Fruit fly (Drosophila melanogaster) whole organism, wandering third instar larva: ENCODE data around the gene Ilp8.

ENCODE experiments used
- Abd-B ChIP-seq: fragments of >200 bp; optimal IDR thresholded peaks from 2 replicates; lab custom pipeline; 2017; ENCODE audit warnings: missing biosample characterization, missing genetic modification characterization
- CG32264 ChIP-seq: fragments of 200-800 bp; sonication (Bioruptor generic); optimal IDR thresholded peaks from 2 replicates; lab custom pipeline; 2016; ENCODE audit warnings: missing biosample characterization, missing genetic modification characterization
- CG9705 ChIP-seq: fragments of 200-800 bp; sonication (Bioruptor generic); optimal IDR thresholded peaks from 2 replicates; lab custom pipeline; 2018; ENCODE audit warnings: missing biosample characterization, mild to moderate bottlenecking, missing genetic modification characterization
- CrebA ChIP-seq: fragments of 200-800 bp; sonication (Bioruptor generic); optimal IDR thresholded peaks from 2 replicates; lab custom pipeline; 2016; ENCODE audit warnings: missing biosample characterization, mild to moderate bottlenecking, missing genetic modification characterization, borderline replicate concordance
- Dif ChIP-seq: fragments of 200-275, 200-300 bp; sonication (Bioruptor generic); optimal IDR thresholded peaks from 2 replicates; lab custom pipeline; 2018; ENCODE audit warnings: missing biosample characterization, missing genetic modification characterization; ENCODE audit not compliant: partially characterized antibody
- GATAd ChIP-seq: sonication (Bioruptor generic); optimal IDR thresholded peaks from 2 replicates; lab custom pipeline; 2016; ENCODE audit warnings: missing biosample characterization, missing genetic modification characterization
- HLH106 ChIP-seq: fragments of 200-800 bp; optimal IDR thresholded peaks from 3 replicates; lab custom pipeline; 2019; ENCODE audit warnings: missing biosample characterization, mild to moderate bottlenecking, missing genetic modification characterization, moderate library complexity
- Hr83 ChIP-seq: fragments of 200-300 bp; sonication (Bioruptor generic); optimal IDR thresholded peaks from 2 replicates; lab custom pipeline; 2016; ENCODE audit warnings: missing biosample characterization, mild to moderate bottlenecking, missing genetic modification characterization, moderate library complexity; ENCODE audit not compliant: poor library complexity, severe bottlenecking
- Jra ChIP-seq: sonication (Bioruptor generic); optimal IDR thresholded peaks from 2 replicates; lab custom pipeline; 2016; ENCODE audit warnings: missing biosample characterization, missing genetic modification characterization
- Mio ChIP-seq: sonication (Bioruptor generic); optimal IDR thresholded peaks from 2 replicates; lab custom pipeline; 2016; ENCODE audit warnings: missing biosample characterization, missing genetic modification characterization
- Myc ChIP-seq: fragments of >200 bp; optimal IDR thresholded peaks from 2 replicates; lab custom pipeline; 2017
- N ChIP-seq: fragments of >200 bp; optimal IDR thresholded peaks from 2 replicates; lab custom pipeline; 2018; ENCODE audit warnings: missing biosample characterization, missing external identifiers, missing genetic modification characterization
- OdsH ChIP-seq: fragments of 200-800 bp; sonication (Bioruptor generic); optimal IDR thresholded peaks from 2 replicates; lab custom pipeline; 2016; ENCODE audit warnings: missing biosample characterization, mild to moderate bottlenecking, missing genetic modification characterization
- Rel ChIP-seq, 2 experiments: fragments of 200-800 bp; sonication (Bioruptor generic) in 1 of 2; optimal IDR thresholded peaks; 2 replicates in 1 of 2; 3 replicates in 1 of 2; lab custom pipeline; 2016 to 2019; ENCODE audit warnings: mild to moderate bottlenecking in 2 of 2, missing biosample characterization in 2 of 2, missing genetic modification characterization in 2 of 2, moderate library complexity in 1 of 2
- Sp1 ChIP-seq: fragments of 200-800 bp; sonication (Bioruptor generic); optimal IDR thresholded peaks from 3 replicates; lab custom pipeline; 2019; ENCODE audit warnings: missing biosample characterization, mild to moderate bottlenecking, missing genetic modification characterization, moderate library complexity
- Vsx2 ChIP-seq: fragments of 200-300, 225-300 bp; sonication (Bioruptor generic); optimal IDR thresholded peaks from 2 replicates; lab custom pipeline; 2018; ENCODE audit warnings: missing biosample characterization, missing genetic modification characterization; ENCODE audit not compliant: partially characterized antibody
- br ChIP-seq: fragments of 200-800 bp; sonication (Bioruptor generic); optimal IDR thresholded peaks from 2 replicates; lab custom pipeline; 2016; ENCODE audit warnings: missing biosample characterization, missing genetic modification characterization
- brk ChIP-seq: fragments of 200-800 bp; sonication (Bioruptor generic); optimal IDR thresholded peaks from 2 replicates; lab custom pipeline; 2016; ENCODE audit warnings: missing biosample characterization, mild to moderate bottlenecking, missing genetic modification characterization
- dmrt93B ChIP-seq: fragments of 200-800 bp; sonication (Bioruptor generic); optimal IDR thresholded peaks from 2 replicates; lab custom pipeline; 2018; ENCODE audit warnings: missing biosample characterization, mild to moderate bottlenecking, missing genetic modification characterization
- dsf ChIP-seq: sonication (Bioruptor generic); optimal IDR thresholded peaks from 2 replicates; lab custom pipeline; 2016; ENCODE audit warnings: missing biosample characterization, missing genetic modification characterization, borderline replicate concordance
- ey ChIP-seq: fragments of 200-800 bp; sonication (Bioruptor generic); optimal IDR thresholded peaks from 2 replicates; lab custom pipeline; 2016; ENCODE audit warnings: missing biosample characterization, missing genetic modification characterization
- foxo ChIP-seq, 2 experiments: fragments of 200-800 bp; sonication (Bioruptor generic); optimal IDR thresholded peaks; 2 replicates in 1 of 2; 3 replicates in 1 of 2; lab custom pipeline; 2016 to 2017; ENCODE audit warnings: missing biosample characterization in 2 of 2, missing genetic modification characterization in 2 of 2
- fru ChIP-seq: fragments of 200-800 bp; sonication (Bioruptor generic); optimal IDR thresholded peaks from 3 replicates; lab custom pipeline; 2016; ENCODE audit warnings: missing biosample characterization, mild to moderate bottlenecking, missing genetic modification characterization
- h ChIP-seq: fragments of 200-800 bp; sonication (Bioruptor generic); optimal IDR thresholded peaks from 3 replicates; lab custom pipeline; 2016; ENCODE audit warnings: missing biosample characterization, mild to moderate bottlenecking, missing genetic modification characterization
- jim ChIP-seq: fragments of 175-275, 200-325 bp; sonication (Bioruptor generic); optimal IDR thresholded peaks from 2 replicates; lab custom pipeline; 2016; ENCODE audit warnings: missing biosample characterization, mild to moderate bottlenecking, missing genetic modification characterization
- pan ChIP-seq: fragments of >200 bp; optimal IDR thresholded peaks from 2 replicates; lab custom pipeline; 2017
- psq ChIP-seq: fragments of 200-800 bp; sonication (Bioruptor generic); optimal IDR thresholded peaks from 3 replicates; lab custom pipeline; 2017; ENCODE audit warnings: missing biosample characterization, mild to moderate bottlenecking, missing genetic modification characterization, moderate library complexity
- rgr ChIP-seq: fragments of 200-800 bp; sonication (Bioruptor generic); optimal IDR thresholded peaks from 3 replicates; lab custom pipeline; 2016; ENCODE audit warnings: missing biosample characterization, mild to moderate bottlenecking, missing genetic modification characterization
- sage ChIP-seq: fragments of 200-800 bp; sonication (Bioruptor generic); optimal IDR thresholded peaks from 2 replicates; lab custom pipeline; 2016; ENCODE audit warnings: missing biosample characterization, mild to moderate bottlenecking, missing genetic modification characterization
- sv ChIP-seq: fragments of 200-800 bp; sonication (Bioruptor generic); optimal IDR thresholded peaks from 3 replicates; lab custom pipeline; 2016; ENCODE audit warnings: missing biosample characterization, missing genetic modification characterization
- tai ChIP-seq: sonication (Bioruptor generic); optimal IDR thresholded peaks from 2 replicates; lab custom pipeline; 2016; ENCODE audit warnings: missing biosample characterization, missing genetic modification characterization
- usp ChIP-seq: fragments of >200 bp; optimal IDR thresholded peaks from 2 replicates; lab custom pipeline; 2017; ENCODE audit warnings: missing biosample characterization, missing genetic modification characterization
- woc ChIP-seq: sonication (Bioruptor generic); optimal IDR thresholded peaks from 2 replicates; lab custom pipeline; 2016; ENCODE audit warnings: missing biosample characterization, mild to moderate bottlenecking, missing genetic modification characterization

The Ilp8 gene

DNA sequence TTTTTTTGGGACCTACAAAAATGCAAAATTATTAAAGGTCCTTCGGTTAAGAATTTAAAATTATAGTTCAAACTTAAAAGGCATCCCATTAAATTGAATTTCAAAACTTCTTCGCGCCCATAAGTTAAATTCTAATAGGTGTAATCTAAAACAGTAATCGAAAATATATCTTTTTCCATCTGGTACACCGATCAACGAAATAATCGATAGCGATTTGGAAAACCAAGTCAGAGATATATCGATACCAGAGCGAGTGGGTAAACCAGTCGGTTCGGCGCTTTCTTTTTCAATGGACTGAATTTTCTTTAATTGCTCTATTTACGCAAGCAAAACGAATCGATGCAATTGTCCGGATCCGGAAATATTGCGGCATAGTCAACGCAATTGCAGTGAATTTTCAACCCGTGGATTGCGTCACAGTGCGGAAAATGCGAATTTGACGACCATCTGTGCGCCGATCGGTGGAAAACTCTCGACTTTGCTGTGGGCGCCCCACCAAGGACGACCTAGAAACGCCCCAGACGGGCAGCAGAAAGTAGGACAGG lies 7.7 kb downstream of the Ilp8 start, which contains the start of gene Fit2:
TSS of gene Fit2 (plus strand) at position 234 of the 545 bp plus-strand sequence.
- TF ChIP-seq sage (no peak), CG9705 (GFP tag; lab: Kevin White, UChicago) (no peak)

dm6 chr3L:17023641-17024040 lies 8.2 kb downstream of the Ilp8 start, which contains the start of gene a10:
Gene a10 (minus strand): TSS chr3L:17023741.
- TF ChIP-seq tai (GFP tag; lab: Kevin White, UChicago): no peak
- TF ChIP-seq N: no peak
- no peak for TF ChIP-seq fru
- no peak for TF ChIP-seq dmrt93B (GFP tag; lab: Kevin White, UChicago)
- no peak for TF ChIP-seq Sp1 (GFP tag; lab: Kevin White, UChicago)
- TF ChIP-seq CG32264: no peak
- no peak for TF ChIP-seq Myc
- TF ChIP-seq usp: no peak
- TF ChIP-seq, all 38 proteins: peak for 0

- no peak for TF ChIP-seq Sp1 (GFP tag; lab: Kevin White, UChicago)
- no peak for TF ChIP-seq CrebA (GFP tag; lab: Kevin White, UChicago)
- no peak for TF ChIP-seq sage
- no peak for TF ChIP-seq CG32264
- TF ChIP-seq Abd-B (GFP tag; lab: Kevin White, UChicago): no peak
- no peak for TF ChIP-seq brk (GFP tag; lab: Kevin White, UChicago)
- no peak for TF ChIP-seq Vsx2 (GFP tag; lab: Kevin White, UChicago)
- TF ChIP-seq dsf (GFP tag; lab: Kevin White, UChicago): no peak
- no peak for TF ChIP-seq Hr83 (GFP tag; lab: Kevin White, UChicago)
- no peak for TF ChIP-seq Rel (GFP tag; optimal IDR thresholded peaks at IDR 0.05; lab: Kevin White, UChicago)
- TF ChIP-seq Rel (tag; optimal IDR thresholded peaks at IDR 0.05; lab: Kevin White, UChicago): no peak
- TF ChIP-seq Mio: no peak
Observed at dm6 chr3L:17022756-17023155, 9.1 kb downstream of the Ilp8 start, which contains the start of gene CG6652. Gene CG6652 (minus strand): TSS chr3L:17022856.

DNA sequence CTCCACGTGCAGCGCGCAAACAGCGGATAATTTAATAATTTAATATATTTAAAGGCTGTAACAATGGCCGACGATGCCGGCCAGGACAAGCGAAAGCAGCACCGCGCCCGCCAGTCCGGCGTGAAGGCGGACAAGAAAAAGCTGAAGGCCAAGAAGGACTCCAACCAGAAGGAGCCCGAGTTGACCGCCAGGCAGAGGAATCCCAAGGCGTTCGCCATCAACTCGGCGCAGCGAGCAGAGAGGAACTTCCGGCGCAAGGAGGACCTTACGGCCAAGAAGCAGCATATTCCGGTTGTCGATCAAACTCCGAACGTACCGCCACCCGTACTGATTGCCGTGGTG lies 15.3 kb downstream of the Ilp8 start:
- TF ChIP-seq fru (no peak), HLH106 (tag; lab: Kevin White, UChicago) (no peak)
- TF ChIP-seq, all 38 proteins: peak for 0

DNA sequence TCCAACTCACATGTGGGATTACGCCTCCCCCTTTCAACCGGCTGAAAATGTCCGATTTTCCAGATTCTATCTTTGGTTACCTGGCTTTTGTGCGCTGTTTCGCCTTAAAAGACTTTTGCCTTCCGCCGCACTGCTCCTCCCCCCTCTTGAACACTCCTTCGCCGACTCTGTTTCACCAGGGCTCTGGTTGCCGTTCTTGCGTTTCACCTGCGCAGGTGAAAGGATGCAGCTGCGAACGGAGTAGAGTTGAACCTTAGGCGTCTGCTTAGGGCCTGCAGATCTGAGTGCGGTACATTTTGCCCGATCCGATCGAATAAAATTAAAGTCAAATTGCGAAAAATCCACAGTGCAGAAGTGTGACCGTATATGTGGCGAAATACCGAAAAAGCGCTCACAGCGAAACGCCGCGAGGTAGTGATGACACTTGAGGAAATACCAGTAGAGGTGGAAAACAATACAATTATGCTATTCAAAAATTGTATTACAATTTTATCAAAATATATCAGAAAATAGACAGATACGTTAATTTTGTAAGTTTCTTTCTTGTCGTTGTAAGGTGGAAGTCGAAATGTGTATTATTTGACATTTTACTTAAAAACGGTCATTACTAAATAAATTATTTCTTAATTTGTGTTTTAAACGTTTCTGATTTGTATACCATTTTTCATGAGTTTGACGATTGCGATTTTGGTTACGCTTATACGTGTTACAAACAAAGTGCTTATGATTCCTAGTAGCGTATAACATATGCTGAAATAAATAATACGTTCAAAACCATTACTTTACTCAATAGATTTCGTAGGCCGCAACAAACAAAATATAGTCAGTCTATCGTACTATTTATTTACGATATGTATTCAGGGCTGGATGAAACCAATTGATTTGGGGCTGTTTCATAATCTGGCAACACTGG lies 16.0 kb downstream of the Ilp8 start, which contains the start of the genes CG6664 and CG7728:
TSS of gene CG6664 (minus strand) at position 518 of the 913 bp plus-strand sequence.
TSS of gene CG7728 (plus strand) at position 874 of the 913 bp plus-strand sequence.
- peak; percentile 34 for TF ChIP-seq h
- TF ChIP-seq rgr (GFP tag; lab: Kevin White, UChicago): peak; percentile 9
- TF ChIP-seq Myc: peak; percentile 23
- TF ChIP-seq OdsH (GFP tag; lab: Kevin White, UChicago): peak; percentile 44
- TF ChIP-seq Vsx2 (GFP tag; lab: Kevin White, UChicago): no peak
- TF ChIP-seq ey (GFP tag; lab: Kevin White, UChicago): peak; percentile 47
- TF ChIP-seq psq (GFP tag; lab: Kevin White, UChicago): peak; percentile 47
- TF ChIP-seq Jra (GFP tag; lab: Kevin White, UChicago): no peak
- TF ChIP-seq fru: no peak
- TF ChIP-seq pan (lab: Kevin White, UChicago): no peak
- TF ChIP-seq jim (GFP tag; lab: Kevin White, UChicago): peak; percentile 4
- TF ChIP-seq woc (GFP tag; lab: Kevin White, UChicago): peak; percentile 84
- TF ChIP-seq foxo (GFP tag; optimal IDR thresholded peaks at IDR 0.05; lab: Kevin White, UChicago): peak in 1 of 2 experiments; percentile 72
- no peak for TF ChIP-seq Mio
- TF ChIP-seq Hr83 (GFP tag; lab: Kevin White, UChicago): peak; percentile 15
- TF ChIP-seq sv (GFP tag; lab: Kevin White, UChicago): peak; percentile 38
- TF ChIP-seq usp: no peak
- no peak for TF ChIP-seq CG9705 (GFP tag; lab: Kevin White, UChicago)
- peak; percentile 5 for TF ChIP-seq br (GFP tag; lab: Kevin White, UChicago)
- no peak for TF ChIP-seq Dif (GFP tag; lab: Kevin White, UChicago)
- TF ChIP-seq Rel (GFP tag; optimal IDR thresholded peaks at IDR 0.05; lab: Kevin White, UChicago): no peak
- TF ChIP-seq Rel (tag; optimal IDR thresholded peaks at IDR 0.05; lab: Kevin White, UChicago): peak; percentile 40
- TF ChIP-seq dmrt93B (GFP tag; lab: Kevin White, UChicago): peak; percentile 50
- peak; percentile 66 for TF ChIP-seq HLH106 (tag; lab: Kevin White, UChicago)
- no peak for TF ChIP-seq GATAd
- peak; percentile 56 for TF ChIP-seq Sp1 (GFP tag; lab: Kevin White, UChicago)
